Worm (Caenorhabditis elegans) whole organism, L4 larva: ENCODE measurements around the gene T14G8.4.
A peak's percentile ranks its signal among the peaks of the same experiment; 100 is the strongest.

Source experiments
- D1046.2 ChIP-seq: fragments of 200-800 bp; sonication (Bioruptor generic); IDR thresholded peaks from 2 replicates; pipeline ENCODE4 v1.3.6; 2022; ENCODE audit warnings: missing genetic modification characterization, missing compliant biosample characterization
- T20F7.1 ChIP-seq: fragments of 200-800 bp; sonication (Bioruptor generic); optimal IDR thresholded peaks from 2 replicates; lab custom pipeline; 2018; ENCODE audit warnings: mild to moderate bottlenecking, missing genetic modification characterization, missing compliant biosample characterization
- Y105C5A.15 ChIP-seq: fragments of 200-800 bp; sonication (Bioruptor generic); IDR thresholded peaks from 2 replicates; pipeline ENCODE4 v1.3.6; 2022; ENCODE audit warnings: missing genetic modification characterization, missing compliant biosample characterization
- Y5F2A.4 ChIP-seq: fragments of 200-800 bp; sonication (Bioruptor generic); optimal IDR thresholded peaks from 2 replicates; lab custom pipeline; 2018; ENCODE audit warnings: mild to moderate bottlenecking, missing genetic modification characterization, missing compliant biosample characterization
- aha-1 ChIP-seq: fragments of 150-350 bp; peaks from one replicate; lab custom pipeline; 2014; ENCODE audit warnings: missing biosample characterization, missing genetic modification characterization
- aly-2 ChIP-seq: sonication (generic microtip); optimal IDR thresholded peaks from 2 replicates; lab custom pipeline; 2018; ENCODE audit warnings: missing biosample characterization, missing genetic modification characterization
- cey-2 ChIP-seq: sonication (generic microtip); optimal IDR thresholded peaks from 3 replicates; lab custom pipeline; 2017; ENCODE audit warnings: missing genetic modification characterization, mild to moderate bottlenecking, missing compliant biosample characterization, antibody characterized with exemption, borderline replicate concordance; ENCODE audit not compliant: insufficient read depth
- daf-8 ChIP-seq: fragments of 200-800 bp; sonication (Bioruptor generic); IDR thresholded peaks from 2 replicates; pipeline ENCODE4 v1.3.6; 2022; ENCODE audit warnings: missing genetic modification characterization, missing compliant biosample characterization
- dmd-6 ChIP-seq: fragments of 200-800 bp; sonication (Bioruptor generic); IDR thresholded peaks from 2 replicates; pipeline ENCODE4 v1.3.6; 2022; ENCODE audit warnings: missing genetic modification reagents, missing genetic modification characterization, missing compliant biosample characterization
- dmd-8 ChIP-seq: fragments of 200-800 bp; sonication (Bioruptor generic); IDR thresholded peaks from 2 replicates; pipeline ENCODE4 v1.3.6; 2022; ENCODE audit warnings: missing genetic modification characterization, missing compliant biosample characterization
- dve-1 ChIP-seq: sonication (generic microtip); optimal IDR thresholded peaks from 2 replicates; lab custom pipeline; 2017; ENCODE audit warnings: antibody characterized with exemption, mild to moderate bottlenecking, missing genetic modification characterization, missing compliant biosample characterization; ENCODE audit not compliant: insufficient read depth
- hif-1 ChIP-seq, 2 experiments: sonication (generic microtip); optimal IDR thresholded peaks; 2 replicates each; lab custom pipeline; 2016 to 2017; ENCODE audit warnings: missing compliant biosample characterization in 2 of 2, missing genetic modification characterization in 2 of 2, missing genetic modification reagents in 2 of 2, missing genotype in 2 of 2, mild to moderate bottlenecking in 1 of 2
- hlh-11 ChIP-seq: fragments of 200-800 bp; sonication (Bioruptor generic); optimal IDR thresholded peaks from 2 replicates; lab custom pipeline; 2018; ENCODE audit warnings: mild to moderate bottlenecking, missing genetic modification characterization, missing compliant biosample characterization
- hlh-30 ChIP-seq: sonication (generic microtip); optimal IDR thresholded peaks from 2 replicates; lab custom pipeline; 2017; ENCODE audit warnings: antibody characterized with exemption, mild to moderate bottlenecking, missing genetic modification characterization, missing compliant biosample characterization; ENCODE audit not compliant: insufficient read depth
- hmg-1.1 ChIP-seq: fragments of 200-800 bp; sonication (Bioruptor generic); IDR thresholded peaks from 2 replicates; pipeline ENCODE4 v1.3.6; 2022; ENCODE audit warnings: missing genetic modification reagents, missing genetic modification characterization, missing compliant biosample characterization
- lin-1 ChIP-seq: fragments of 200-800 bp; sonication (Bioruptor generic); IDR thresholded peaks from 2 replicates; pipeline ENCODE4 v1.3.6; 2022; ENCODE audit warnings: missing genetic modification reagents, missing genetic modification characterization, missing compliant biosample characterization
- lin-38 ChIP-seq: fragments of 200-800 bp; sonication (Bioruptor generic); IDR thresholded peaks from 2 replicates; pipeline ENCODE4 v1.3.6; 2022; ENCODE audit warnings: missing genetic modification reagents, missing genetic modification characterization, missing compliant biosample characterization
- lin-39 ChIP-seq: fragments of 150-350 bp; optimal IDR thresholded peaks from 2 replicates; lab custom pipeline; 2014; ENCODE audit warnings: missing biosample characterization, missing genetic modification reagents, missing genetic modification characterization
- lsy-2 ChIP-seq, 2 experiments: fragments of 150-350 bp in 1 of 2; sonication (generic microtip) in 1 of 2; optimal IDR thresholded peaks; 2 replicates each; lab custom pipeline; 2014 to 2017; ENCODE audit warnings: missing biosample characterization in 2 of 2, missing genetic modification characterization in 2 of 2
- madf-5 ChIP-seq, 2 experiments: fragments of 200-800 bp; sonication (Bioruptor generic); IDR thresholded peaks; 2 replicates each; pipeline ENCODE4 v1.3.6; 2022; ENCODE audit warnings: missing compliant biosample characterization in 2 of 2, missing genetic modification characterization in 2 of 2
- mdl-1 ChIP-seq, 2 experiments: fragments of 150-350 bp in 1 of 2; sonication (generic microtip) in 1 of 2; optimal IDR thresholded peaks; 2 replicates each; lab custom pipeline; 2014 to 2017; ENCODE audit warnings: missing biosample characterization in 2 of 2, missing genetic modification characterization in 2 of 2
- mes-2 ChIP-seq: sonication (generic microtip); optimal IDR thresholded peaks from 2 replicates; lab custom pipeline; 2016; ENCODE audit warnings: missing genotype, mild to moderate bottlenecking, missing genetic modification characterization, missing compliant biosample characterization; ENCODE audit not compliant: poor library complexity, severe bottlenecking
- mxl-3 ChIP-seq: fragments of 200-800 bp; sonication (Bioruptor generic); optimal IDR thresholded peaks from 2 replicates; lab custom pipeline; 2018; ENCODE audit warnings: mild to moderate bottlenecking, missing genetic modification characterization, missing compliant biosample characterization
- nhr-10 ChIP-seq: fragments of 150-350 bp; optimal IDR thresholded peaks from 2 replicates; lab custom pipeline; 2014; ENCODE audit warnings: missing biosample characterization, missing genetic modification characterization
- nhr-25 ChIP-seq: sonication (generic microtip); optimal IDR thresholded peaks from 2 replicates; lab custom pipeline; 2017; ENCODE audit warnings: missing genetic modification characterization, mild to moderate bottlenecking, missing compliant biosample characterization, antibody characterized with exemption, moderate library complexity, borderline replicate concordance; ENCODE audit not compliant: insufficient read depth
- nhr-28 ChIP-seq: fragments of 150-350 bp; optimal IDR thresholded peaks from 2 replicates; lab custom pipeline; 2014; ENCODE audit warnings: missing biosample characterization, missing genetic modification characterization
- nhr-42 ChIP-seq: fragments of 200-800 bp; sonication (Bioruptor generic); IDR thresholded peaks from 2 replicates; pipeline ENCODE4 v1.3.6; 2022; ENCODE audit warnings: missing genetic modification characterization, missing compliant biosample characterization
- nhr-48 ChIP-seq: sonication (generic microtip); optimal IDR thresholded peaks from 2 replicates; lab custom pipeline; 2016; ENCODE audit warnings: mild to moderate bottlenecking, missing genetic modification characterization, missing compliant biosample characterization
- nhr-77 ChIP-seq: fragments of 150-350 bp; optimal IDR thresholded peaks from 2 replicates; lab custom pipeline; 2014; ENCODE audit warnings: missing biosample characterization, missing genetic modification characterization
- pha-4 ChIP-seq, 2 experiments: fragments of 150-350 bp in 1 of 2; fragments of 200-800 bp in 1 of 2; sonication (Bioruptor generic) in 1 of 2; IDR thresholded peaks in 1 of 2; optimal IDR thresholded peaks in 1 of 2; 2 replicates each; pipeline versions ENCODE4 v1.3.6 to Lab custom; 2014 to 2022; ENCODE audit warnings: missing genetic modification characterization in 2 of 2, missing genetic modification reagents in 2 of 2, missing biosample characterization in 1 of 2, missing compliant biosample characterization in 1 of 2
- rbr-2 ChIP-seq: sonication (generic microtip); optimal IDR thresholded peaks from 2 replicates; lab custom pipeline; 2016; ENCODE audit warnings: missing genotype, missing genetic modification characterization, missing compliant biosample characterization
- saeg-2 ChIP-seq: fragments of 200-800 bp; sonication (Bioruptor generic); IDR thresholded peaks from 2 replicates; pipeline ENCODE4 v1.3.6; 2022; ENCODE audit warnings: missing genetic modification reagents, missing genetic modification characterization, missing compliant biosample characterization
- spr-3 ChIP-seq: fragments of 200-800 bp; sonication (Bioruptor generic); optimal IDR thresholded peaks from 2 replicates; lab custom pipeline; 2018; ENCODE audit warnings: mild to moderate bottlenecking, missing genetic modification characterization, missing compliant biosample characterization
- zfp-2 ChIP-seq: sonication (generic microtip); optimal IDR thresholded peaks from 2 replicates; lab custom pipeline; 2016; ENCODE audit warnings: mild to moderate bottlenecking, missing genetic modification characterization, missing compliant biosample characterization
- zfp-3 ChIP-seq: fragments of 200-800 bp; sonication (Bioruptor generic); conservative IDR thresholded peaks from 2 replicates; pipeline ENCODE4 v1.3.6; 2022; ENCODE audit warnings: missing genetic modification reagents, missing genetic modification characterization, missing compliant biosample characterization
- ztf-7 ChIP-seq: fragments of 150-350 bp; optimal IDR thresholded peaks from 2 replicates; lab custom pipeline; 2014; ENCODE audit warnings: missing biosample characterization, missing genetic modification characterization

The T14G8.4 gene

ce11 chrX:12853079-12853478 is 10.6 kb downstream of the T14G8.4 start (continued):
- TF ChIP-seq saeg-2 (GFP tag; lab: Robert Waterston, UW): no peak
- no peak for TF ChIP-seq dmd-8 (GFP tag; lab: Robert Waterston, UW)
- no peak for TF ChIP-seq lin-1
- TF ChIP-seq T20F7.1 (GFP tag; lab: Kevin White, UChicago): no peak
- TF ChIP-seq daf-8 (GFP tag; lab: Robert Waterston, UW): no peak
- no peak for TF ChIP-seq nhr-10 (tag; lab: Kevin White, UChicago)
- no peak for TF ChIP-seq D1046.2 (GFP tag; lab: Robert Waterston, UW)
- TF ChIP-seq aly-2 (tag; lab: Kevin White, UChicago): no peak
- TF ChIP-seq rbr-2 (tag; lab: Kevin White, UChicago): no peak
- TF ChIP-seq mdl-1 (tag; optimal IDR thresholded peaks at IDR 0.05; lab: Kevin White, UChicago): no peak
- no peak for TF ChIP-seq zfp-3

DNA sequence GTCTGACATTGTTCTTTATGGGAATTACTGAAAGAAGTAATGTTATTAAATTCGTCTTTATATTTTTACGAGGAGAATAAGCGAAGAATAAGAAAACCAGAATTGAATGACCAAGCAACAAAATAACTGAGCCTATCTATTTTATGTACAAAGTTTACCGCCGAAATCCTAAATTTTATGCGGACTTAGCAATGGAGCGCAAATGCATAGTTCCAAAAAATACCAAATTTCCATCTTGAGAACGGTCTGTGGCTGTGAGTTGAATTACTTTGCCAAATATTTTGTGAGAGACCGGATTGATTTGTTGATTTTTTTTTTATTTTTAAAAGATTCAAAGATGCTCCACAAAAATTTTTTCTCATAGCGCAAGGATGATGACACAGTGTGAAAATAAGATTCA is 11.1 kb downstream of the T14G8.4 start, which contains the start of gene chd-3:
Gene chd-3 (minus strand): TSS at position 27 of the 400 bp plus-strand sequence.
- TF ChIP-seq lin-38 (GFP tag; lab: Robert Waterston, UW) (peak; percentile 70), zfp-2 (tag; lab: Kevin White, UChicago) (no peak)

ce11 chrX:12846043-12846442 is 17.7 kb downstream of the T14G8.4 start, which contains the start of gene C52G5.3:
C52G5.3 (minus strand) TSS chrX:12846143.
- TF ChIP-seq lin-39 (tag; lab: Kevin White, UChicago) (no peak), zfp-3 (no peak), hif-1 (tag; optimal IDR thresholded peaks at IDR 0.05; lab: Kevin White, UChicago) (no peak), hlh-11 (tag; lab: Kevin White, UChicago) (no peak), nhr-77 (tag; lab: Kevin White, UChicago) (no peak), dve-1 (no peak), spr-3 (GFP tag; lab: Kevin White, UChicago) (no peak), nhr-42 (GFP tag; lab: Robert Waterston, UW) (no peak), pha-4 (GFP tag; IDR thresholded peaks at IDR 0.05; lab: Robert Waterston, UW) (no peak), pha-4 (tag; optimal IDR thresholded peaks at IDR 0.05; lab: Kevin White, UChicago) (no peak), hmg-1.1 (GFP tag; lab: Robert Waterston, UW) (no peak), ztf-7 (tag; lab: Kevin White, UChicago) (no peak), Y105C5A.15 (no peak), madf-5 (GFP tag; IDR thresholded peaks at IDR 0.05; lab: Robert Waterston, UW) (no peak), Y5F2A.4 (GFP tag; lab: Kevin White, UChicago) (no peak)
- TF ChIP-seq, all 104 proteins: peak for 0

DNA sequence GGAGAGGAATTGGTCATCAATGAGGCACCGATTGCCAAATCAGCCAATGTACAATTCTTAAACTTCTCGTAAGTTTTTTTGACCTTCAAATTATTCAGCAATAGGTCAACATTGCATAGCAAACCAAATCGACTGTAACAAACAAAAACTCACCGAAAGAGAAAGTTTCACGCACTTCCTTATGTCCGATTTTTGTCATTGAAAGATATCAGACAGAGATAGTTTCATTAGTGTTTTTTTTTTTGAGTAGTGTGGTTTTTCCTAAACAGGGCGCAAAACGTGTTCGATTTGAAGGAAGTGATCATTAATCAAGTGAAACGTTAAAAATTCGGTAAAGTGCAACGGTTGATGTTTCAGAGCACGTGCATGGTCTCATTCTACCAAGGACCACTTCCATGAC is 19.5 kb downstream of the T14G8.4 start:
- TF ChIP-seq mxl-3 (peak; percentile 58), dve-1 (no peak), nhr-28 (peak; percentile 6), cey-2 (tag; lab: Kevin White, UChicago) (peak; percentile 37), nhr-25 (peak; percentile 76), mes-2 (tag; lab: Kevin White, UChicago) (peak; percentile 2), mdl-1 (tag; optimal IDR thresholded peaks at IDR 0.05; lab: Kevin White, UChicago) (peak in 1 of 2 experiments; percentile 76), aha-1 (tag; lab: Kevin White, UChicago) (peak; percentile 21), hlh-11 (tag; lab: Kevin White, UChicago) (peak; percentile 47), hlh-30 (no peak), nhr-48 (tag; lab: Kevin White, UChicago) (peak; percentile 77), dmd-6 (GFP tag; lab: Robert Waterston, UW) (peak; percentile 25; the same call in 1 of the 2 replicates), pha-4 (GFP tag; IDR thresholded peaks at IDR 0.05; lab: Robert Waterston, UW) (no peak), pha-4 (tag; optimal IDR thresholded peaks at IDR 0.05; lab: Kevin White, UChicago) (no peak), lsy-2 (tag; optimal IDR thresholded peaks at IDR 0.05; lab: Kevin White, UChicago) (peak in 1 of 2 experiments; percentile 5)
